Worm (Caenorhabditis elegans): ENCODE data around the gene hpl-2.

ce11 chrIII:10740518-10740917 is 14.8 kb downstream of the hpl-2 start, which contains the start of gene K01G5.8:
- no peak for TF ChIP-seq R02D3.7 (tag; optimal IDR thresholded peaks at IDR 0.05)
- no peak for TF ChIP-seq hif-1 (tag; optimal IDR thresholded peaks at IDR 0.05)
- TF ChIP-seq aly-2 (tag; optimal IDR thresholded peaks at IDR 0.05), result no peak
- no peak for TF ChIP-seq lin-29 (GFP tag; IDR thresholded peaks at IDR 0.05)
- TF ChIP-seq jun-1 (tag; optimal IDR thresholded peaks at IDR 0.05), result no peak
- TF ChIP-seq pha-4 (GFP tag; IDR thresholded peaks at IDR 0.05), result 0 out of 2 replicates have a peak, but pooled peaks have one; percentile 12
- no peak for TF ChIP-seq pha-4 (tag; optimal IDR thresholded peaks at IDR 0.05)
- no peak for TF ChIP-seq fos-1 (tag; optimal IDR thresholded peaks at IDR 0.05)
- 0 out of 2 replicates have a peak, but pooled peaks have one; percentile 39 for TF ChIP-seq Y75B8A.6 (GFP tag; IDR thresholded peaks at IDR 0.05)
- no peak for TF ChIP-seq snpc-4 (tag; optimal IDR thresholded peaks at IDR 0.05)
- TF ChIP-seq pqm-1 (tag; optimal IDR thresholded peaks at IDR 0.05), result no peak
